Fruit fly (Drosophila melanogaster): ENCODE results near the gene Diedel2.

dm6 chr3R:29591481-29592138 lies 16.7 kb upstream of the Diedel2 start, which contains the start of gene alph:
- TF ChIP-seq gl (tag; optimal IDR thresholded peaks at IDR 0.05): no peak
- peak; percentile 26 for TF ChIP-seq CG8301 (tag; optimal IDR thresholded peaks at IDR 0.05)
- peak; percentile 18 for TF ChIP-seq EcR (GFP tag; optimal IDR thresholded peaks at IDR 0.05)
- TF ChIP-seq CG14655 (GFP tag; optimal IDR thresholded peaks at IDR 0.05): no peak
- TF ChIP-seq D1 (tag; optimal IDR thresholded peaks at IDR 0.05): no peak
- peak; percentile 25; the same call in 1 of the 2 replicates for TF ChIP-seq CG12605 (GFP tag; IDR thresholded peaks at IDR 0.05)
- TF ChIP-seq CG17806 (tag; optimal IDR thresholded peaks at IDR 0.05): peak; percentile 44
- TF ChIP-seq fd96Ca (GFP tag; IDR thresholded peaks at IDR 0.05): no peak
- peak; percentile 43 for TF ChIP-seq CG8159 (tag; optimal IDR thresholded peaks at IDR 0.05)
- peak; percentile 47 for TF ChIP-seq Pif1A (GFP tag; optimal IDR thresholded peaks at IDR 0.05)
- no peak for TF ChIP-seq Snoo (tag; optimal IDR thresholded peaks at IDR 0.05)
- no peak for TF ChIP-seq CG13204 (GFP tag; optimal IDR thresholded peaks at IDR 0.05)
- no peak; the same call in 1 of the 2 replicates for TF ChIP-seq Ets98B (GFP tag; IDR thresholded peaks at IDR 0.05)

Measured in whole organism, pupa.